Fruit fly (Drosophila melanogaster): ENCODE results near the gene Gr68a.

Gr68a gene

DNA sequence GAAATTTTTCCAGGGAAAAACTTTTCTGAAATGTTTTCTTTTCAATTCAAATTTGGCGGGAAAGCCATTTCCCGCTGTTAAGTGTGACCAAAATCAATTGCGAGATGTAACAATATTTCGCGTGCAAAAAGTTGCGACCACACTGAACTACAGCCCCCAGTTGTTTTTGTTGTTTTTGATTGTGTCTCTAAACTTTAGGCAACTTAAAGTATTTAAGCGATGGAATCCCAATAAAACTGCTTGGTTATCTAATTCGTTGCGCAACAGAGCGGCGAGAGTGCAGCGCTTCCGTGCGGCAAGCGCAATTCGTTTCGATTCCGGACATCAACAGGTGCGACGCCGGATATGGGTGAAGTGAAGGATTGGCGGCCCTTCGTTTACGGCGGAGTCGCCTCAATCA is 30.3 kb upstream of the Gr68a start, which contains the start of gene Bmcp (continued):
- TF ChIP-seq CG4360 (GFP tag; IDR thresholded peaks at IDR 0.05), result peak; percentile 76
- TF ChIP-seq gfzf (GFP tag; optimal IDR thresholded peaks at IDR 0.05), result peak; percentile 88
- peak; percentile 51 for TF ChIP-seq NfI (GFP tag; optimal IDR thresholded peaks at IDR 0.05)
- TF ChIP-seq CG8290 (GFP tag; optimal IDR thresholded peaks at IDR 0.05), result no peak
- TF ChIP-seq CG8290 (tag; optimal IDR thresholded peaks at IDR 0.05), result peak in 1 of 2 experiments; percentile 28
- TF ChIP-seq CG10267 (tag; optimal IDR thresholded peaks at IDR 0.05), result peak; percentile 50
- peak; percentile 71 for TF ChIP-seq Med (GFP tag)
- peak; percentile 21 for TF ChIP-seq Sry-δ (GFP tag; optimal IDR thresholded peaks at IDR 0.05)
- TF ChIP-seq CG34422 (GFP tag; IDR thresholded peaks at IDR 0.05), result peak; percentile 47; the same call in 1 of the 3 replicates
- TF ChIP-seq MBD-R2 (GFP tag; IDR thresholded peaks at IDR 0.05), result peak; percentile 54
- peak; percentile 37; the same call in 1 of the 2 replicates for TF ChIP-seq unc-4 (GFP tag; IDR thresholded peaks at IDR 0.05; ENCODE audit: partially characterized antibody)
- peak; percentile 48; the same call in 1 of the 2 replicates for TF ChIP-seq CG13287 (GFP tag; IDR thresholded peaks at IDR 0.05; ENCODE audit: partially characterized antibody)
- peak; percentile 79 for TF ChIP-seq CG9797 (GFP tag; optimal IDR thresholded peaks at IDR 0.05)
- peak; percentile 38 for TF ChIP-seq BtbVII (GFP tag; optimal IDR thresholded peaks at IDR 0.05)
- TF ChIP-seq gro (GFP tag; optimal IDR thresholded peaks at IDR 0.05), result no peak
- peak; percentile 20 for TF ChIP-seq grau (tag; optimal IDR thresholded peaks at IDR 0.05)
- TF ChIP-seq CG7839 (tag; optimal IDR thresholded peaks at IDR 0.05), result peak; percentile 12
- TF ChIP-seq CG2116 (GFP tag; optimal IDR thresholded peaks at IDR 0.05), result peak; percentile 29
- TF ChIP-seq HmgZ (tag; optimal IDR thresholded peaks at IDR 0.05), result peak; percentile 7
- 0 out of 3 replicates have a peak, but pooled peaks have one; percentile 30 for TF ChIP-seq HLH4C (GFP tag; IDR thresholded peaks at IDR 0.05; ENCODE audit: partially characterized antibody)
- no peak for TF ChIP-seq H2.0 (GFP tag; IDR thresholded peaks at IDR 0.05)
- TF ChIP-seq vvl (GFP tag; IDR thresholded peaks at IDR 0.05), result peak; percentile 26; the same call in 1 of the 2 replicates
- TF ChIP-seq CG7928 (GFP tag; optimal IDR thresholded peaks at IDR 0.05), result no peak
- TF ChIP-seq nom (GFP tag; optimal IDR thresholded peaks at IDR 0.05), result peak; percentile 2
- no peak for TF ChIP-seq jing (GFP tag; optimal IDR thresholded peaks at IDR 0.05)
- TF ChIP-seq nerfin-1 (tag; optimal IDR thresholded peaks at IDR 0.05), result peak; percentile 46
- TF ChIP-seq CG18619 (GFP tag; optimal IDR thresholded peaks at IDR 0.05), result peak; percentile 1
- peak; percentile 96 for TF ChIP-seq kah (GFP tag; optimal IDR thresholded peaks at IDR 0.05)
- TF ChIP-seq CG9437 (GFP tag; optimal IDR thresholded peaks at IDR 0.05), result no peak
- peak; percentile 94 for TF ChIP-seq stwl (tag; optimal IDR thresholded peaks at IDR 0.05)
- TF ChIP-seq CG31441 (GFP tag; IDR thresholded peaks at IDR 0.05), result peak; percentile 33; the same call in 1 of the 2 replicates
- peak; percentile 24 for TF ChIP-seq Lhr (GFP tag; optimal IDR thresholded peaks at IDR 0.05)
- TF ChIP-seq lab (GFP tag; optimal IDR thresholded peaks at IDR 0.05), result peak; percentile 39
- TF ChIP-seq CG2875 (GFP tag; optimal IDR thresholded peaks at IDR 0.05), result no peak
- peak; percentile 12 for TF ChIP-seq CG15269 (tag; optimal IDR thresholded peaks at IDR 0.05)
- no peak for TF ChIP-seq CG10959 (GFP tag; IDR thresholded peaks at IDR 0.05)
- 0 out of 2 replicates have a peak, but pooled peaks have one; percentile 25 for TF ChIP-seq CG17328 (GFP tag; IDR thresholded peaks at IDR 0.05)
- peak; percentile 35 for TF ChIP-seq Fer1 (GFP tag; optimal IDR thresholded peaks at IDR 0.05)
- TF ChIP-seq eyg (GFP tag; optimal IDR thresholded peaks at IDR 0.05), result no peak
- TF ChIP-seq CG17186 (GFP tag; optimal IDR thresholded peaks at IDR 0.05), result peak; percentile 27
- TF ChIP-seq chinmo (GFP tag; IDR thresholded peaks at IDR 0.05; ENCODE audit: partially characterized antibody), result 0 out of 4 replicates have a peak, but pooled peaks have one; percentile 13
- peak; percentile 26 for TF ChIP-seq BEAF-32 (GFP tag; optimal IDR thresholded peaks at IDR 0.05)
- peak; percentile 18 for TF ChIP-seq nau (GFP tag; optimal IDR thresholded peaks at IDR 0.05)
- TF ChIP-seq chm (GFP tag; IDR thresholded peaks at IDR 0.05), result no peak
- TF ChIP-seq lov (optimal IDR thresholded peaks at IDR 0.05), result no peak
- TF ChIP-seq lov (GFP tag; IDR thresholded peaks at IDR 0.05), result 0 out of 3 replicates have a peak, but pooled peaks have one; percentile 63
- peak; percentile 27 for TF ChIP-seq B-H2 (GFP tag; optimal IDR thresholded peaks at IDR 0.05)
- TF ChIP-seq CG33213 (GFP tag; optimal IDR thresholded peaks at IDR 0.05), result peak; percentile 26
- peak; percentile 81 for TF ChIP-seq scrt (GFP tag; optimal IDR thresholded peaks at IDR 0.05)

All from whole organism, embryonic.